Fruit fly (Drosophila melanogaster): Measurements from ENCODE around the gene CG15387.

The CG15387 gene

dm6 chr2L:2196590-2197474 lies 29.3 kb downstream of the CG15387 start (continued):
- TF ChIP-seq ATbp (GFP tag; optimal IDR thresholded peaks at IDR 0.05) (no peak), Sry-δ (GFP tag; optimal IDR thresholded peaks at IDR 0.05) (peak; percentile 7), CG15011 (GFP tag; optimal IDR thresholded peaks at IDR 0.05) (peak; percentile 53), CG31441 (GFP tag; IDR thresholded peaks at IDR 0.05) (no peak), CG2712 (tag; optimal IDR thresholded peaks at IDR 0.05) (peak; percentile 69), CG6765 (GFP tag; optimal IDR thresholded peaks at IDR 0.05) (peak; percentile 62), CG33557 (GFP tag; optimal IDR thresholded peaks at IDR 0.05) (no peak), CG10209 (GFP tag; optimal IDR thresholded peaks at IDR 0.05) (peak; percentile 69), CG9727 (GFP tag; optimal IDR thresholded peaks at IDR 0.05) (peak; percentile 63), mam (GFP tag; optimal IDR thresholded peaks at IDR 0.05) (peak; percentile 26), nau (GFP tag; optimal IDR thresholded peaks at IDR 0.05) (no peak), CG14710 (tag; optimal IDR thresholded peaks at IDR 0.05) (peak; percentile 38), CG6683 (GFP tag; optimal IDR thresholded peaks at IDR 0.05) (peak; percentile 59), Taf1 (GFP tag; IDR thresholded peaks at IDR 0.05) (no peak), Doc2 (GFP tag; IDR thresholded peaks at IDR 0.05) (no peak), amos (GFP tag; IDR thresholded peaks at IDR 0.05; ENCODE audit: partially characterized antibody) (no peak), CG16863 (GFP tag; optimal IDR thresholded peaks at IDR 0.05) (peak; percentile 14), eyg (GFP tag; optimal IDR thresholded peaks at IDR 0.05) (no peak), Atf3 (GFP tag; optimal IDR thresholded peaks at IDR 0.05) (no peak), tll (GFP tag; optimal IDR thresholded peaks at IDR 0.05) (peak in 1 of 2 experiments; percentile 61), ftz-f1 (GFP tag; optimal IDR thresholded peaks at IDR 0.05) (peak; percentile 100), Xbp1 (GFP tag; optimal IDR thresholded peaks at IDR 0.05) (peak; percentile 59), CG8924 (tag; optimal IDR thresholded peaks at IDR 0.05) (peak; percentile 35), stwl (tag; optimal IDR thresholded peaks at IDR 0.05) (peak; percentile 18), CG1647 (GFP tag; optimal IDR thresholded peaks at IDR 0.05) (no peak), tna (GFP tag; IDR thresholded peaks at IDR 0.05; ENCODE audit: partially characterized antibody) (no peak), her (GFP tag; optimal IDR thresholded peaks at IDR 0.05) (peak; percentile 75), CG4404 (GFP tag; IDR thresholded peaks at IDR 0.05) (no peak), bsh (GFP tag; optimal IDR thresholded peaks at IDR 0.05) (peak in 1 of 2 experiments; percentile 65), gce (GFP tag; IDR thresholded peaks at IDR 0.05) (no peak), NC2β (GFP tag; optimal IDR thresholded peaks at IDR 0.05) (no peak), CG2678 (tag; optimal IDR thresholded peaks at IDR 0.05) (peak; percentile 67), Sry-β (GFP tag; optimal IDR thresholded peaks at IDR 0.05) (peak; percentile 97), CG2129 (GFP tag; IDR thresholded peaks at IDR 0.05; ENCODE audit: partially characterized antibody) (no peak), CG9437 (GFP tag; optimal IDR thresholded peaks at IDR 0.05) (peak; percentile 1), sd (tag; optimal IDR thresholded peaks at IDR 0.05) (peak; percentile 97), Chrac-16 (GFP tag; optimal IDR thresholded peaks at IDR 0.05) (peak; percentile 37), sna (GFP tag; IDR thresholded peaks at IDR 0.05; ENCODE audit: partially characterized antibody) (no peak), CG4328 (GFP tag; optimal IDR thresholded peaks at IDR 0.05) (peak; percentile 74), CG13775 (GFP tag; optimal IDR thresholded peaks at IDR 0.05) (peak; percentile 55), CG17186 (GFP tag; optimal IDR thresholded peaks at IDR 0.05) (no peak), Jarid2 (GFP tag; optimal IDR thresholded peaks at IDR 0.05) (peak; percentile 55), pan (optimal IDR thresholded peaks at IDR 0.05) (no peak), pan (GFP tag; optimal IDR thresholded peaks at IDR 0.05 in 1 of 2, IDR thresholded peaks at IDR 0.05 in 1 of 2) (no peak), Sin3A (optimal IDR thresholded peaks at IDR 0.05) (no peak), CG42726 (GFP tag; IDR thresholded peaks at IDR 0.05; ENCODE audit: partially characterized antibody) (no peak), B-H1 (GFP tag; IDR thresholded peaks at IDR 0.05) (no peak), exex (tag; optimal IDR thresholded peaks at IDR 0.05) (peak; percentile 64)

Data from whole organism, embryonic.